Worm (Caenorhabditis elegans): ENCODE measurements around the gene R144.6.

DNA sequence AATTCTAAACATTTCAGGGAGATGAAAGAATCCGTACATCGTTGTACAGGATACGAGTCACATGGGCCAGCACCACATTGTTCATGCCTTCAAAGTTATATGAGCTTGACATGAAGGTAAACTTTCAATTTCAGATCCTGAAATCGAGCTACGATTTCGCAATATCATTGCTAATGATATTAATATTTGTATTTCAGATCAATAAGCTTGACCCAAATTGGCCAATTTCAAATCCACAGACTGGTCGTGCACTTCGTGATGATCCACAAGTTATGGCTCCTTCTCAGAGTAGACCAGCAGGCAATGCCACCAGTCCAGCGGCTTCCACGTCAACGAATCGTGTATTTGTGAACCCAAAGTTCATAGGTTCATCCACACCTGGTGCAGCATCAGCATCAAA is 21.8 kb upstream of the R144.6 start:
- no peak for TF ChIP-seq mab-5 (tag; optimal IDR thresholded peaks at IDR 0.05)
- TF ChIP-seq fos-1 (tag; optimal IDR thresholded peaks at IDR 0.05), result no peak
- no peak for TF ChIP-seq lin-11 (tag; optimal IDR thresholded peaks at IDR 0.05)
- TF ChIP-seq F13H6.1 (tag; optimal IDR thresholded peaks at IDR 0.05), result no peak
- TF ChIP-seq nhr-77 (tag; optimal IDR thresholded peaks at IDR 0.05), result no peak
- TF ChIP-seq zag-1 (tag; optimal IDR thresholded peaks at IDR 0.05), result no peak
- TF ChIP-seq ztf-11 (tag; optimal IDR thresholded peaks at IDR 0.05), result no peak
- no peak for TF ChIP-seq nhr-21 (tag; optimal IDR thresholded peaks at IDR 0.05)

Measured in whole organism, L2 larva.